Worm (Caenorhabditis elegans) whole organism, mixed stage, embryonic: ENCODE results near the gene Y53F4B.43.

Experiments
- ceh-43 ChIP-seq: fragments of 200-800 bp; sonication (Bioruptor generic); optimal IDR thresholded peaks from 2 replicates; lab custom pipeline; 2018; ENCODE audit warnings: mild to moderate bottlenecking, missing genetic modification characterization, moderate library complexity, missing compliant biosample characterization
- mab-5 ChIP-seq: fragments of 150-350 bp; optimal IDR thresholded peaks from 2 replicates; lab custom pipeline; 2014; ENCODE audit warnings: missing biosample characterization, missing genetic modification characterization
- mep-1 ChIP-seq: fragments of 150-350 bp; optimal IDR thresholded peaks from 2 replicates; lab custom pipeline; 2017; ENCODE audit warnings: missing biosample characterization, missing genetic modification reagents, missing genetic modification characterization, inconsistent platforms
- nhr-28 ChIP-seq: fragments of 150-350 bp; optimal IDR thresholded peaks from 2 replicates; lab custom pipeline; 2014; ENCODE audit warnings: missing biosample characterization, missing genetic modification characterization
- unc-62 ChIP-seq: fragments of 150-350 bp; optimal IDR thresholded peaks from 2 replicates; lab custom pipeline; 2014; ENCODE audit warnings: missing biosample characterization, missing genetic modification reagents, missing genetic modification characterization
- zip-8 ChIP-seq: fragments of 150-350 bp; optimal IDR thresholded peaks from 2 replicates; lab custom pipeline; 2014; ENCODE audit warnings: missing biosample characterization, missing genetic modification characterization

DNA sequence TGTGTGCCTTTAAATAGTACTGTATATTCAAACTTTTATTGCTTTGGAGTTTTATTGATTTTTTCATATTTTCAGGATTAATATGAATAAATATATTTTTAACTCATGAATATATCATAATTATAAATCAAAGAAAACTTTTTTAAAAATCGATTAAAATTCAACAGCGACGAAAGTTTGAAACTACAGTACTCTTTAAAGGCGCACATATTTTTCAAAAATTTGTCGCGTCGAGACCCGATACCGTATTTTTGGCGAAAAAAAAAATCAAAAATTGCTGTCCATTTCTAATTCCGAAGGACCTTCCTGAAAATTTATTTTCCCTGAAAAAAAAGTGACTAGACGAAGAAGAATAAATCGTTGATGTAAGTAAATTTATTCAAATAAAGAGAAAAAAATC is 20.0 kb upstream of the Y53F4B.43 start:
- TF ChIP-seq nhr-28 (tag; lab: Kevin White, UChicago) (no peak), mep-1 (tag; lab: Kevin White, UChicago) (no peak), zip-8 (tag; lab: Kevin White, UChicago) (no peak), ceh-43 (GFP tag; lab: Kevin White, UChicago) (no peak), unc-62 (no peak), mab-5 (tag; lab: Kevin White, UChicago) (no peak)
